Worm (Caenorhabditis elegans) whole organism, mixed stage, embryonic: ENCODE data around the gene F58G6.3.

Source experiments
- bed-3 ChIP-seq: fragments of 200-800 bp; sonication (Bioruptor generic); optimal IDR thresholded peaks from 3 replicates; lab custom pipeline; 2018; ENCODE audit warnings: mild to moderate bottlenecking, missing genetic modification characterization, moderate library complexity, missing compliant biosample characterization
- blmp-1 ChIP-seq: fragments of 150-350 bp; optimal IDR thresholded peaks from 2 replicates; lab custom pipeline; 2014; ENCODE audit warnings: missing biosample characterization, missing genetic modification characterization
- ceh-39 ChIP-seq: fragments of 150-350 bp; optimal IDR thresholded peaks from 2 replicates; lab custom pipeline; 2014; ENCODE audit warnings: missing biosample characterization, missing genetic modification characterization
- ces-1 ChIP-seq: fragments of 150-350 bp; optimal IDR thresholded peaks from 2 replicates; lab custom pipeline; 2014; ENCODE audit warnings: missing biosample characterization, missing genetic modification reagents, missing genetic modification characterization
- cnd-1 ChIP-seq: fragments of 200-800 bp; sonication (Bioruptor generic); optimal IDR thresholded peaks from 2 replicates; lab custom pipeline; 2018; ENCODE audit warnings: mild to moderate bottlenecking, missing genetic modification characterization, missing compliant biosample characterization
- elt-1 ChIP-seq: sonication (generic microtip); optimal IDR thresholded peaks from 2 replicates; lab custom pipeline; 2017; ENCODE audit warnings: missing genetic modification characterization, mild to moderate bottlenecking, missing compliant biosample characterization, antibody characterized with exemption, moderate library complexity, borderline replicate concordance; ENCODE audit not compliant: insufficient read depth
- flh-1 ChIP-seq: fragments of 200-800 bp; sonication (Bioruptor generic); optimal IDR thresholded peaks from 2 replicates; lab custom pipeline; 2018; ENCODE audit warnings: mild to moderate bottlenecking, missing genetic modification characterization, moderate library complexity, missing compliant biosample characterization
- ham-2 ChIP-seq: fragments of 200-800 bp; sonication (Bioruptor generic); optimal IDR thresholded peaks from 2 replicates; lab custom pipeline; 2018; ENCODE audit warnings: mild to moderate bottlenecking, missing genetic modification characterization, missing compliant biosample characterization
- hlh-1 ChIP-seq: fragments of 150-350 bp; optimal IDR thresholded peaks from 2 replicates; lab custom pipeline; 2014; ENCODE audit warnings: missing biosample characterization, missing genetic modification reagents, missing genetic modification characterization
- lin-13 ChIP-seq: fragments of 150-350 bp; optimal IDR thresholded peaks from 2 replicates; lab custom pipeline; 2014; ENCODE audit warnings: missing biosample characterization, missing genetic modification characterization
- lin-32 ChIP-seq: fragments of 200-800 bp; sonication (Bioruptor generic); optimal IDR thresholded peaks from 2 replicates; lab custom pipeline; 2018; ENCODE audit warnings: mild to moderate bottlenecking, missing genetic modification characterization, missing compliant biosample characterization
- lsy-2 ChIP-seq: fragments of 150-350 bp; optimal IDR thresholded peaks from 2 replicates; lab custom pipeline; 2014; ENCODE audit warnings: missing biosample characterization, missing genetic modification characterization
- mab-5 ChIP-seq: fragments of 150-350 bp; optimal IDR thresholded peaks from 2 replicates; lab custom pipeline; 2014; ENCODE audit warnings: missing biosample characterization, missing genetic modification characterization
- mep-1 ChIP-seq: fragments of 150-350 bp; optimal IDR thresholded peaks from 2 replicates; lab custom pipeline; 2017; ENCODE audit warnings: missing biosample characterization, missing genetic modification reagents, missing genetic modification characterization, inconsistent platforms
- mls-2 ChIP-seq: sonication (generic microtip); optimal IDR thresholded peaks from 2 replicates; lab custom pipeline; 2016; ENCODE audit warnings: mild to moderate bottlenecking, missing genetic modification characterization, moderate library complexity, missing compliant biosample characterization
- nhr-12 ChIP-seq: fragments of 150-350 bp; optimal IDR thresholded peaks from 2 replicates; lab custom pipeline; 2014; ENCODE audit warnings: missing biosample characterization, missing genetic modification characterization
- nhr-2 ChIP-seq: fragments of 150-350 bp; optimal IDR thresholded peaks from 2 replicates; lab custom pipeline; 2014; ENCODE audit warnings: missing biosample characterization, missing genetic modification characterization
- nhr-237 ChIP-seq: fragments of 150-350 bp; optimal IDR thresholded peaks from 2 replicates; lab custom pipeline; 2014; ENCODE audit warnings: missing biosample characterization, missing genetic modification characterization
- nhr-28 ChIP-seq: fragments of 150-350 bp; optimal IDR thresholded peaks from 2 replicates; lab custom pipeline; 2014; ENCODE audit warnings: missing biosample characterization, missing genetic modification characterization
- nhr-76 ChIP-seq: sonication (generic microtip); optimal IDR thresholded peaks from 2 replicates; lab custom pipeline; 2017; ENCODE audit warnings: missing biosample characterization, missing genetic modification characterization
- pha-4 ChIP-seq: fragments of 150-350 bp; optimal IDR thresholded peaks from 2 replicates; lab custom pipeline; 2018; ENCODE audit warnings: missing biosample characterization, missing genetic modification reagents, missing genetic modification characterization
- sem-2 ChIP-seq: fragments of 200-800 bp; sonication (Bioruptor generic); optimal IDR thresholded peaks from 2 replicates; lab custom pipeline; 2018; ENCODE audit warnings: mild to moderate bottlenecking, missing genetic modification characterization, missing compliant biosample characterization
- snpc-4 ChIP-seq: fragments of 150-350 bp; optimal IDR thresholded peaks from 2 replicates; lab custom pipeline; 2014; ENCODE audit warnings: missing biosample characterization, missing genetic modification characterization
- sptf-1 ChIP-seq: sonication (generic microtip); optimal IDR thresholded peaks from 2 replicates; lab custom pipeline; 2017; ENCODE audit warnings: mild to moderate bottlenecking, missing genetic modification characterization, moderate library complexity, missing compliant biosample characterization
- tbx-8 ChIP-seq: fragments of 200-800 bp; sonication (Bioruptor generic); optimal IDR thresholded peaks from 2 replicates; lab custom pipeline; 2018; ENCODE audit warnings: mild to moderate bottlenecking, missing genetic modification characterization, moderate library complexity, missing compliant biosample characterization
- unc-120 ChIP-seq: sonication (generic microtip); optimal IDR thresholded peaks from 2 replicates; lab custom pipeline; 2017; ENCODE audit warnings: missing genetic modification characterization, missing compliant biosample characterization; ENCODE audit not compliant: poor library complexity, severe bottlenecking
- unc-39 ChIP-seq: fragments of 150-350 bp; optimal IDR thresholded peaks from 2 replicates; lab custom pipeline; 2014; ENCODE audit warnings: missing biosample characterization, missing genetic modification characterization
- unc-62 ChIP-seq: fragments of 150-350 bp; optimal IDR thresholded peaks from 2 replicates; lab custom pipeline; 2014; ENCODE audit warnings: missing biosample characterization, missing genetic modification reagents, missing genetic modification characterization
- zip-8 ChIP-seq: fragments of 150-350 bp; optimal IDR thresholded peaks from 2 replicates; lab custom pipeline; 2014; ENCODE audit warnings: missing biosample characterization, missing genetic modification characterization
- ztf-11 ChIP-seq: fragments of 150-350 bp; optimal IDR thresholded peaks from 2 replicates; lab custom pipeline; 2014; ENCODE audit warnings: missing biosample characterization, missing genetic modification characterization

F58G6.3 gene

DNA sequence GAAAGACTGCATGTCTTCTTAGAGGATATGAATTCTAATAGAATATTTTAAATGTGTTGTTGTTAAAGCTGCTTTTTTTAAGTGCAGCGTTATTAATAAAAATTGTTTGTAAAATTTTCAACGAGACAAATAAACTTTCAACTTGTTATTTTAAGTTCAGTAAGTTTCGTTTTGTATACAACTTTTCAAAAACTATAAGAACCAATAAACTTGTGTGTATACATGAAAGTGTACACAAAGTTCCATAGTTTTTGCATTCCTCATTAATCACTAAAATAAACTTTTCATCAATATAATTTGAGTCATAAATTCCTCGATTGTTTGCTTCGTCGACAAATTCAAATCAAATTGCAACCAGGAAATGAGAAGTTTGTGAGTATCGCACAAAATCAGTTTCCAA, 4.7 kb upstream of the F58G6.3 start, which contains the start of gene srm-3:
Gene srm-3, plus strand, starts transcription at position 301 of the 400 bp plus-strand sequence.
- TF ChIP-seq unc-62 (no peak), ztf-11 (no peak), sptf-1 (tag; lab: Kevin White, UChicago) (no peak), flh-1 (GFP tag; lab: Kevin White, UChicago) (no peak), ceh-39 (no peak), lin-13 (no peak), unc-120 (tag; lab: Kevin White, UChicago) (no peak), nhr-76 (tag; lab: Kevin White, UChicago) (no peak), hlh-1 (tag; lab: Kevin White, UChicago) (no peak), unc-39 (tag; lab: Kevin White, UChicago) (no peak), ham-2 (GFP tag; lab: Kevin White, UChicago) (no peak)

DNA sequence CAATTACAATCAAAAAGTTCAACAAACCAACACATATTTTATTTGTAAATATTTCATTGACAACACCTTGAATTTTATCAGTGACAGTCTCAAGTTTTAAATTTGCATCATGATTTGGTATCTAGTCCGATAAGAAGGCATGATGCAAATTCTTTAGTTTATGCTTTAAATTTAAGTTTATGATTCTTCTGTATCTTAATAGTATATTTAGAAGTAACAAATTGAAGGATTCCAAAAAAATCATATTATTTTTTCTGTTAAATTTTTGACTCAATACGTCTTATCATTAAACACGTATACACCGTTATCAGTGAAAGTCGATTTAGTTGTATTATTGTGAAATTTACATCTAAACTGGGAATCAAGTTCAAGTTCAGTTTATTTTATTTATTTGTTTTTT, 2.1 kb upstream of the F58G6.3 start, which contains the start of gene chca-1:
Gene chca-1, plus strand, starts transcription at position 161 of the 400 bp plus-strand sequence.
- TF ChIP-seq pha-4 (tag; lab: Kevin White, UChicago) (no peak), bed-3 (GFP tag; lab: Kevin White, UChicago) (no peak), nhr-28 (no peak), unc-62 (no peak), unc-39 (tag; lab: Kevin White, UChicago) (no peak), snpc-4 (tag; lab: Kevin White, UChicago) (no peak), zip-8 (tag; lab: Kevin White, UChicago) (no peak)

DNA sequence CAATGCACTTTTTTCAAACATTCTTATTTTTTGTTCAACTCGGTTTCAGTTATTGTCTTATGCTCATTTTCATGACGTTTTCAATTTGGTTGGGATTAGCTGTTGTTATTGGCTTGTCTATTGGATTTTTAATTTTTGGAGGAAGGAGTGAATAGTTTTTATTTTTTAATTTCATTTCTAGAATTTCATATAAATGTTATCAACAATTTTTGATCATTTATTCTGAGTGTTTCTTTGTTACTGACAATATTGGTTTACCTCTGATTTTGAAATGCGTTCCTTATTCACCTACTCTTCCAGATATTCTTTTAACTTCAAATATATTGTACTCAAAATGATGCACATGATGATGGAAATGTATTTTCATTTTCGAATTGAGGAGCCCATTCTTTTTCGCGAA, 682 bp downstream of the F58G6.3 start, which contains the start of gene F58G6.7:
Gene F58G6.7, plus strand, starts transcription at position 301 of the 400 bp plus-strand sequence.
- no peak for TF ChIP-seq zip-8 (tag; lab: Kevin White, UChicago)
- no peak for TF ChIP-seq nhr-76 (tag; lab: Kevin White, UChicago)
- TF ChIP-seq unc-62: no peak
- TF ChIP-seq ceh-39: no peak
- no peak for TF ChIP-seq nhr-12 (tag; lab: Kevin White, UChicago)
- TF ChIP-seq cnd-1 (tag; lab: Kevin White, UChicago): no peak
- no peak for TF ChIP-seq elt-1 (tag; lab: Kevin White, UChicago)
- TF ChIP-seq snpc-4 (tag; lab: Kevin White, UChicago): no peak
- no peak for TF ChIP-seq pha-4 (tag; lab: Kevin White, UChicago)
- TF ChIP-seq unc-120 (tag; lab: Kevin White, UChicago): no peak
- no peak for TF ChIP-seq ztf-11
- no peak for TF ChIP-seq sem-2 (GFP tag; lab: Kevin White, UChicago)
- TF ChIP-seq mab-5: no peak
- TF ChIP-seq flh-1 (GFP tag; lab: Kevin White, UChicago): no peak
- no peak for TF ChIP-seq sptf-1 (tag; lab: Kevin White, UChicago)
- no peak for TF ChIP-seq lsy-2 (tag; lab: Kevin White, UChicago)
- TF ChIP-seq lin-32: no peak

DNA sequence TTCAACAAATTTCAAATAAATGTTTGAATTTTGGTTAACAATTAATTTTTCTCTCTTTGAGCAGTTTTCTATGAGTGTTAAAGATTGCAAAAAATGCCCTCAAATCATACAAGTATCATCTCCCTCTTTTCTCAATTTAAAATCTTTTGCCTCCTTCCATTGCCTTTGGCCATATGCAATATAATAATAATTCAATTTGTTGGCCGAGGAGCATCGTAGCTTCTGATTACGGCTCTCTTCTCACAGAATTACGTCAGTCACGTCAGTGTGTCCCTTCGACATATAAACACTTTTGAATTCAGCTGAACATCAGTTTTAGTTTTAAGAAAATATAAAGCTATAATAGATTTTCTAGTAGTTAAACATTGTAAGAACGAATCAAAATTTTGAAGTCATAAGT, 2.2 kb downstream of the F58G6.3 start:
- TF ChIP-seq ces-1 (peak; percentile 92), bed-3 (GFP tag; lab: Kevin White, UChicago) (no peak)

DNA sequence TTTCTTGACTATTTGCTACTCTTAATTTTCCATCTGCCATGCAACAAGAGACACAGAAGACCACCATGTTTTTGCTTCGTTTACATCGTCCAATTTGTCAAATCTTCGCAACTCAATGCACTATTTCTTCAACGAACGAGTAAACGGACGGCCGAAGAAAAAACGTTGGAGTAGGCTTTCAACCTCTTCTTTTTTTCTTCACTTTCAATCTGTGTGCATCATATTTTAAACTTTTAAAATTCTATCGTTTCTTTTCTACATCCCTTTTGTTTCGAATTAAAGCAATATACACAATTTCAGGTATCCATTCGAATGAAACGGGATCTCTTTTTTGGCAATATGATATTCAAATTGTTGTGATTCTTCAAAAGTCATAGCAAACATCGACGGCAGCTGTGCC, 4.4 kb downstream of the F58G6.3 start, which contains the start of gene acc-1:
Gene acc-1, plus strand, starts transcription at position 301 of the 400 bp plus-strand sequence.
- TF ChIP-seq zip-8 (tag; lab: Kevin White, UChicago) (no peak), lin-13 (no peak), mls-2 (no peak), lsy-2 (tag; lab: Kevin White, UChicago) (no peak), nhr-237 (tag; lab: Kevin White, UChicago) (no peak), lin-32 (no peak), mep-1 (tag; lab: Kevin White, UChicago) (no peak), nhr-12 (tag; lab: Kevin White, UChicago) (no peak), mab-5 (no peak), tbx-8 (GFP tag; lab: Kevin White, UChicago) (no peak), nhr-28 (no peak), unc-120 (tag; lab: Kevin White, UChicago) (no peak), ztf-11 (no peak), nhr-76 (tag; lab: Kevin White, UChicago) (no peak), nhr-2 (tag; lab: Kevin White, UChicago) (no peak), blmp-1 (tag; lab: Kevin White, UChicago) (no peak), ham-2 (GFP tag; lab: Kevin White, UChicago) (no peak), flh-1 (GFP tag; lab: Kevin White, UChicago) (no peak)
